Fruit fly (Drosophila melanogaster) whole organism, wandering third instar larva: ENCODE measurements around the gene betaTub97EF.
A peak's percentile ranks its signal among the peaks of the same experiment; 100 is the strongest.
"Not testable (repeated sequence)": the region's sequence is repeated elsewhere in the genome, so short reads cannot be mapped to it uniquely, and the experiment has no call there.

ENCODE experiments used
- Abd-B ChIP-seq: fragments of >200 bp; optimal IDR thresholded peaks from 2 replicates; lab custom pipeline; 2017; ENCODE audit warnings: missing biosample characterization, missing genetic modification characterization
- CG32264 ChIP-seq: fragments of 200-800 bp; sonication (Bioruptor generic); optimal IDR thresholded peaks from 2 replicates; lab custom pipeline; 2016; ENCODE audit warnings: missing biosample characterization, missing genetic modification characterization
- CrebA ChIP-seq: fragments of 200-800 bp; sonication (Bioruptor generic); optimal IDR thresholded peaks from 2 replicates; lab custom pipeline; 2016; ENCODE audit warnings: missing biosample characterization, mild to moderate bottlenecking, missing genetic modification characterization, borderline replicate concordance
- Dfd ChIP-seq: fragments of >200 bp; optimal IDR thresholded peaks from 2 replicates; lab custom pipeline; 2017; ENCODE audit warnings: missing biosample characterization, missing genetic modification characterization
- Dif ChIP-seq: fragments of 200-275, 200-300 bp; sonication (Bioruptor generic); optimal IDR thresholded peaks from 2 replicates; lab custom pipeline; 2018; ENCODE audit warnings: missing biosample characterization, missing genetic modification characterization; ENCODE audit not compliant: partially characterized antibody
- HLH106 ChIP-seq: fragments of 200-800 bp; optimal IDR thresholded peaks from 3 replicates; lab custom pipeline; 2019; ENCODE audit warnings: missing biosample characterization, mild to moderate bottlenecking, missing genetic modification characterization, moderate library complexity
- Hnf4 ChIP-seq: fragments of 200-800 bp; sonication (Bioruptor generic); optimal IDR thresholded peaks from 2 replicates; lab custom pipeline; 2016; ENCODE audit warnings: missing biosample characterization, mild to moderate bottlenecking, missing genetic modification characterization
- Hr78 ChIP-seq: fragments of >200 bp; optimal IDR thresholded peaks from 2 replicates; lab custom pipeline; 2017; ENCODE audit warnings: missing biosample characterization, missing genetic modification characterization
- Hr83 ChIP-seq: fragments of 200-300 bp; sonication (Bioruptor generic); optimal IDR thresholded peaks from 2 replicates; lab custom pipeline; 2016; ENCODE audit warnings: missing biosample characterization, mild to moderate bottlenecking, missing genetic modification characterization, moderate library complexity; ENCODE audit not compliant: poor library complexity, severe bottlenecking
- Mio ChIP-seq: sonication (Bioruptor generic); optimal IDR thresholded peaks from 2 replicates; lab custom pipeline; 2016; ENCODE audit warnings: missing biosample characterization, missing genetic modification characterization
- Myc ChIP-seq: fragments of >200 bp; optimal IDR thresholded peaks from 2 replicates; lab custom pipeline; 2017
- OdsH ChIP-seq: fragments of 200-800 bp; sonication (Bioruptor generic); optimal IDR thresholded peaks from 2 replicates; lab custom pipeline; 2016; ENCODE audit warnings: missing biosample characterization, mild to moderate bottlenecking, missing genetic modification characterization
- Sp1 ChIP-seq: fragments of 200-800 bp; sonication (Bioruptor generic); optimal IDR thresholded peaks from 3 replicates; lab custom pipeline; 2019; ENCODE audit warnings: missing biosample characterization, mild to moderate bottlenecking, missing genetic modification characterization, moderate library complexity
- Vsx2 ChIP-seq: fragments of 200-300, 225-300 bp; sonication (Bioruptor generic); optimal IDR thresholded peaks from 2 replicates; lab custom pipeline; 2018; ENCODE audit warnings: missing biosample characterization, missing genetic modification characterization; ENCODE audit not compliant: partially characterized antibody
- br ChIP-seq: fragments of 200-800 bp; sonication (Bioruptor generic); optimal IDR thresholded peaks from 2 replicates; lab custom pipeline; 2016; ENCODE audit warnings: missing biosample characterization, missing genetic modification characterization
- brk ChIP-seq: fragments of 200-800 bp; sonication (Bioruptor generic); optimal IDR thresholded peaks from 2 replicates; lab custom pipeline; 2016; ENCODE audit warnings: missing biosample characterization, mild to moderate bottlenecking, missing genetic modification characterization
- dl ChIP-seq, 2 experiments: fragments of 175-275, 200-275 bp in 1 of 2; fragments of 200-275 bp in 1 of 2; sonication (Bioruptor generic); optimal IDR thresholded peaks; lab custom pipeline; 2018; ENCODE audit warnings: mild to moderate bottlenecking in 2 of 2, missing biosample characterization in 2 of 2, missing genetic modification characterization in 2 of 2, moderate library complexity in 2 of 2; ENCODE audit not compliant: partially characterized antibody in 2 of 2, insufficient read depth in 1 of 2
- dmrt93B ChIP-seq: fragments of 200-800 bp; sonication (Bioruptor generic); optimal IDR thresholded peaks from 2 replicates; lab custom pipeline; 2018; ENCODE audit warnings: missing biosample characterization, mild to moderate bottlenecking, missing genetic modification characterization
- dsf ChIP-seq: sonication (Bioruptor generic); optimal IDR thresholded peaks from 2 replicates; lab custom pipeline; 2016; ENCODE audit warnings: missing biosample characterization, missing genetic modification characterization, borderline replicate concordance
- ey ChIP-seq: fragments of 200-800 bp; sonication (Bioruptor generic); optimal IDR thresholded peaks from 2 replicates; lab custom pipeline; 2016; ENCODE audit warnings: missing biosample characterization, missing genetic modification characterization
- foxo ChIP-seq, 2 experiments: fragments of 200-800 bp; sonication (Bioruptor generic); optimal IDR thresholded peaks; 2 replicates in 1 of 2; 3 replicates in 1 of 2; lab custom pipeline; 2016 to 2017; ENCODE audit warnings: missing biosample characterization in 2 of 2, missing genetic modification characterization in 2 of 2
- fru ChIP-seq: fragments of 200-800 bp; sonication (Bioruptor generic); optimal IDR thresholded peaks from 3 replicates; lab custom pipeline; 2016; ENCODE audit warnings: missing biosample characterization, mild to moderate bottlenecking, missing genetic modification characterization
- h ChIP-seq: fragments of 200-800 bp; sonication (Bioruptor generic); optimal IDR thresholded peaks from 3 replicates; lab custom pipeline; 2016; ENCODE audit warnings: missing biosample characterization, mild to moderate bottlenecking, missing genetic modification characterization
- lola ChIP-seq: fragments of >200 bp; optimal IDR thresholded peaks from 2 replicates; lab custom pipeline; 2017; ENCODE audit warnings: missing biosample characterization, missing genetic modification characterization
- rgr ChIP-seq: fragments of 200-800 bp; sonication (Bioruptor generic); optimal IDR thresholded peaks from 3 replicates; lab custom pipeline; 2016; ENCODE audit warnings: missing biosample characterization, mild to moderate bottlenecking, missing genetic modification characterization
- sv ChIP-seq: fragments of 200-800 bp; sonication (Bioruptor generic); optimal IDR thresholded peaks from 3 replicates; lab custom pipeline; 2016; ENCODE audit warnings: missing biosample characterization, missing genetic modification characterization
- usp ChIP-seq: fragments of >200 bp; optimal IDR thresholded peaks from 2 replicates; lab custom pipeline; 2017; ENCODE audit warnings: missing biosample characterization, missing genetic modification characterization

The betaTub97EF gene

dm6 chr3R:27987772-27988171, 412 bp downstream of the betaTub97EF start:
- TF ChIP-seq Dfd, result no peak
- no peak for TF ChIP-seq usp (GFP tag; lab: Kevin White, UChicago)
- TF ChIP-seq CrebA, result no peak
- TF ChIP-seq Dif (GFP tag; lab: Kevin White, UChicago), result no peak
- TF ChIP-seq HLH106 (tag; lab: Kevin White, UChicago), result no peak
- no peak for TF ChIP-seq foxo (GFP tag; optimal IDR thresholded peaks at IDR 0.05; lab: Kevin White, UChicago)
- no peak for TF ChIP-seq Myc
- no peak for TF ChIP-seq rgr
- TF ChIP-seq CG32264, result no peak
- TF ChIP-seq fru, result no peak
- no peak for TF ChIP-seq Hr78 (GFP tag; lab: Kevin White, UChicago)
- TF ChIP-seq dmrt93B, result no peak
- no peak for TF ChIP-seq br (GFP tag; lab: Kevin White, UChicago)
- TF ChIP-seq lola, result no peak
- TF ChIP-seq OdsH (GFP tag; lab: Kevin White, UChicago), result no peak
- TF ChIP-seq Sp1 (GFP tag; lab: Kevin White, UChicago), result no peak
- TF ChIP-seq brk (GFP tag; lab: Kevin White, UChicago), result no peak
- no peak for TF ChIP-seq h (GFP tag; lab: Kevin White, UChicago)

dm6 chr3R:27987329-27987728, 855 bp downstream of the betaTub97EF start:
- TF ChIP-seq ey (GFP tag; lab: Kevin White, UChicago) (peak; percentile 10), Hr78 (GFP tag; lab: Kevin White, UChicago) (no peak), dsf (GFP tag; lab: Kevin White, UChicago) (no peak), Sp1 (GFP tag; lab: Kevin White, UChicago) (peak; percentile 41), h (GFP tag; lab: Kevin White, UChicago) (peak; percentile 36), rgr (peak; percentile 42), HLH106 (tag; lab: Kevin White, UChicago) (peak; percentile 30), fru (peak; percentile 21), OdsH (GFP tag; lab: Kevin White, UChicago) (peak; percentile 25), sv (GFP tag; lab: Kevin White, UChicago) (peak; percentile 68), Vsx2 (GFP tag; lab: Kevin White, UChicago) (no peak), foxo (GFP tag; optimal IDR thresholded peaks at IDR 0.05; lab: Kevin White, UChicago) (peak in 1 of 2 experiments; percentile 45)
- TF ChIP-seq, all 38 proteins: peak for 9

- TF ChIP-seq CG32264 (no peak), Hr83 (GFP tag; lab: Kevin White, UChicago) (no peak), brk (GFP tag; lab: Kevin White, UChicago) (no peak)
Measured at dm6 chr3R:27986794-27987193, 1.4 kb downstream of the betaTub97EF start.

- not testable (repeated sequence) for TF ChIP-seq Vsx2 (GFP tag; lab: Kevin White, UChicago); dmrt93B; dsf (GFP tag; lab: Kevin White, UChicago)
Measured at dm6 chr3R:27963119-27963518, 25.1 kb downstream of the betaTub97EF start, which contains the start of the genes CG31131 and CG4849. CG31131 (minus strand) TSS chr3R:27963219. CG4849 (plus strand) TSS chr3R:27963415.

- TF ChIP-seq Mio (GFP tag; lab: Kevin White, UChicago); dl (GFP tag; optimal IDR thresholded peaks at IDR 0.05; lab: Kevin White, UChicago; ENCODE audit: insufficient read depth in 1 of 2, partially characterized antibody in 2 of 2); rgr: not testable (repeated sequence)
Measured at dm6 chr3R:27960473-27960872, 27.7 kb downstream of the betaTub97EF start, which contains the start of gene CG31253. CG31253 (minus strand) TSS chr3R:27960573.

- TF ChIP-seq Hnf4, br, Abd-B (GFP tag; lab: Kevin White, UChicago): not testable (repeated sequence)
- TF ChIP-seq, all 38 proteins: peak for 0; not testable (repeated sequence) for 38
Measured at dm6 chr3R:27959145-27959544, 29.0 kb downstream of the betaTub97EF start, which contains the start of the genes CG42487 and CG4884. CG42487 (minus strand) TSS chr3R:27959245. CG4884 (minus strand) TSS chr3R:27959245.
